Fruit fly (Drosophila melanogaster) whole organism, wandering third instar larva: ENCODE data around the gene AsnS.

Source experiments
- Abd-B ChIP-seq: fragments of >200 bp; optimal IDR thresholded peaks from 2 replicates; lab custom pipeline; 2017; ENCODE audit warnings: missing biosample characterization, missing genetic modification characterization
- CG32264 ChIP-seq: fragments of 200-800 bp; sonication (Bioruptor generic); optimal IDR thresholded peaks from 2 replicates; lab custom pipeline; 2016; ENCODE audit warnings: missing biosample characterization, missing genetic modification characterization
- CG9705 ChIP-seq: fragments of 200-800 bp; sonication (Bioruptor generic); optimal IDR thresholded peaks from 2 replicates; lab custom pipeline; 2018; ENCODE audit warnings: missing biosample characterization, mild to moderate bottlenecking, missing genetic modification characterization
- CrebA ChIP-seq: fragments of 200-800 bp; sonication (Bioruptor generic); optimal IDR thresholded peaks from 2 replicates; lab custom pipeline; 2016; ENCODE audit warnings: missing biosample characterization, mild to moderate bottlenecking, missing genetic modification characterization, borderline replicate concordance
- Dfd ChIP-seq: fragments of >200 bp; optimal IDR thresholded peaks from 2 replicates; lab custom pipeline; 2017; ENCODE audit warnings: missing biosample characterization, missing genetic modification characterization
- Dif ChIP-seq: fragments of 200-275, 200-300 bp; sonication (Bioruptor generic); optimal IDR thresholded peaks from 2 replicates; lab custom pipeline; 2018; ENCODE audit warnings: missing biosample characterization, missing genetic modification characterization; ENCODE audit not compliant: partially characterized antibody
- GATAd ChIP-seq: sonication (Bioruptor generic); optimal IDR thresholded peaks from 2 replicates; lab custom pipeline; 2016; ENCODE audit warnings: missing biosample characterization, missing genetic modification characterization
- HLH106 ChIP-seq: fragments of 200-800 bp; optimal IDR thresholded peaks from 3 replicates; lab custom pipeline; 2019; ENCODE audit warnings: missing biosample characterization, mild to moderate bottlenecking, missing genetic modification characterization, moderate library complexity
- Hnf4 ChIP-seq: fragments of 200-800 bp; sonication (Bioruptor generic); optimal IDR thresholded peaks from 2 replicates; lab custom pipeline; 2016; ENCODE audit warnings: missing biosample characterization, mild to moderate bottlenecking, missing genetic modification characterization
- Hr78 ChIP-seq: fragments of >200 bp; optimal IDR thresholded peaks from 2 replicates; lab custom pipeline; 2017; ENCODE audit warnings: missing biosample characterization, missing genetic modification characterization
- Jra ChIP-seq: sonication (Bioruptor generic); optimal IDR thresholded peaks from 2 replicates; lab custom pipeline; 2016; ENCODE audit warnings: missing biosample characterization, missing genetic modification characterization
- Mio ChIP-seq: sonication (Bioruptor generic); optimal IDR thresholded peaks from 2 replicates; lab custom pipeline; 2016; ENCODE audit warnings: missing biosample characterization, missing genetic modification characterization
- Myc ChIP-seq: fragments of >200 bp; optimal IDR thresholded peaks from 2 replicates; lab custom pipeline; 2017
- N ChIP-seq: fragments of >200 bp; optimal IDR thresholded peaks from 2 replicates; lab custom pipeline; 2018; ENCODE audit warnings: missing biosample characterization, missing external identifiers, missing genetic modification characterization
- OdsH ChIP-seq: fragments of 200-800 bp; sonication (Bioruptor generic); optimal IDR thresholded peaks from 2 replicates; lab custom pipeline; 2016; ENCODE audit warnings: missing biosample characterization, mild to moderate bottlenecking, missing genetic modification characterization
- Rel ChIP-seq, 2 experiments: fragments of 200-800 bp; sonication (Bioruptor generic) in 1 of 2; optimal IDR thresholded peaks; 2 replicates in 1 of 2; 3 replicates in 1 of 2; lab custom pipeline; 2016 to 2019; ENCODE audit warnings: mild to moderate bottlenecking in 2 of 2, missing biosample characterization in 2 of 2, missing genetic modification characterization in 2 of 2, moderate library complexity in 1 of 2
- Sp1 ChIP-seq: fragments of 200-800 bp; sonication (Bioruptor generic); optimal IDR thresholded peaks from 3 replicates; lab custom pipeline; 2019; ENCODE audit warnings: missing biosample characterization, mild to moderate bottlenecking, missing genetic modification characterization, moderate library complexity
- Vsx2 ChIP-seq: fragments of 200-300, 225-300 bp; sonication (Bioruptor generic); optimal IDR thresholded peaks from 2 replicates; lab custom pipeline; 2018; ENCODE audit warnings: missing biosample characterization, missing genetic modification characterization; ENCODE audit not compliant: partially characterized antibody
- br ChIP-seq: fragments of 200-800 bp; sonication (Bioruptor generic); optimal IDR thresholded peaks from 2 replicates; lab custom pipeline; 2016; ENCODE audit warnings: missing biosample characterization, missing genetic modification characterization
- brk ChIP-seq: fragments of 200-800 bp; sonication (Bioruptor generic); optimal IDR thresholded peaks from 2 replicates; lab custom pipeline; 2016; ENCODE audit warnings: missing biosample characterization, mild to moderate bottlenecking, missing genetic modification characterization
- dl ChIP-seq, 2 experiments: fragments of 175-275, 200-275 bp in 1 of 2; fragments of 200-275 bp in 1 of 2; sonication (Bioruptor generic); optimal IDR thresholded peaks; lab custom pipeline; 2018; ENCODE audit warnings: mild to moderate bottlenecking in 2 of 2, missing biosample characterization in 2 of 2, missing genetic modification characterization in 2 of 2, moderate library complexity in 2 of 2; ENCODE audit not compliant: partially characterized antibody in 2 of 2, insufficient read depth in 1 of 2
- dmrt93B ChIP-seq: fragments of 200-800 bp; sonication (Bioruptor generic); optimal IDR thresholded peaks from 2 replicates; lab custom pipeline; 2018; ENCODE audit warnings: missing biosample characterization, mild to moderate bottlenecking, missing genetic modification characterization
- dsf ChIP-seq: sonication (Bioruptor generic); optimal IDR thresholded peaks from 2 replicates; lab custom pipeline; 2016; ENCODE audit warnings: missing biosample characterization, missing genetic modification characterization, borderline replicate concordance
- ey ChIP-seq: fragments of 200-800 bp; sonication (Bioruptor generic); optimal IDR thresholded peaks from 2 replicates; lab custom pipeline; 2016; ENCODE audit warnings: missing biosample characterization, missing genetic modification characterization
- foxo ChIP-seq, 2 experiments: fragments of 200-800 bp; sonication (Bioruptor generic); optimal IDR thresholded peaks; 2 replicates in 1 of 2; 3 replicates in 1 of 2; lab custom pipeline; 2016 to 2017; ENCODE audit warnings: missing biosample characterization in 2 of 2, missing genetic modification characterization in 2 of 2
- fru ChIP-seq: fragments of 200-800 bp; sonication (Bioruptor generic); optimal IDR thresholded peaks from 3 replicates; lab custom pipeline; 2016; ENCODE audit warnings: missing biosample characterization, mild to moderate bottlenecking, missing genetic modification characterization
- h ChIP-seq: fragments of 200-800 bp; sonication (Bioruptor generic); optimal IDR thresholded peaks from 3 replicates; lab custom pipeline; 2016; ENCODE audit warnings: missing biosample characterization, mild to moderate bottlenecking, missing genetic modification characterization
- jim ChIP-seq: fragments of 175-275, 200-325 bp; sonication (Bioruptor generic); optimal IDR thresholded peaks from 2 replicates; lab custom pipeline; 2016; ENCODE audit warnings: missing biosample characterization, mild to moderate bottlenecking, missing genetic modification characterization
- lola ChIP-seq: fragments of >200 bp; optimal IDR thresholded peaks from 2 replicates; lab custom pipeline; 2017; ENCODE audit warnings: missing biosample characterization, missing genetic modification characterization
- pan ChIP-seq: fragments of >200 bp; optimal IDR thresholded peaks from 2 replicates; lab custom pipeline; 2017
- psq ChIP-seq: fragments of 200-800 bp; sonication (Bioruptor generic); optimal IDR thresholded peaks from 3 replicates; lab custom pipeline; 2017; ENCODE audit warnings: missing biosample characterization, mild to moderate bottlenecking, missing genetic modification characterization, moderate library complexity
- sage ChIP-seq: fragments of 200-800 bp; sonication (Bioruptor generic); optimal IDR thresholded peaks from 2 replicates; lab custom pipeline; 2016; ENCODE audit warnings: missing biosample characterization, mild to moderate bottlenecking, missing genetic modification characterization
- tai ChIP-seq: sonication (Bioruptor generic); optimal IDR thresholded peaks from 2 replicates; lab custom pipeline; 2016; ENCODE audit warnings: missing biosample characterization, missing genetic modification characterization
- usp ChIP-seq: fragments of >200 bp; optimal IDR thresholded peaks from 2 replicates; lab custom pipeline; 2017; ENCODE audit warnings: missing biosample characterization, missing genetic modification characterization
- woc ChIP-seq: sonication (Bioruptor generic); optimal IDR thresholded peaks from 2 replicates; lab custom pipeline; 2016; ENCODE audit warnings: missing biosample characterization, mild to moderate bottlenecking, missing genetic modification characterization

The AsnS gene

dm6 chr3L:21174962-21175361 is 2.0 kb downstream of the AsnS start:
- no peak for TF ChIP-seq h (GFP tag; lab: Kevin White, UChicago)
- TF ChIP-seq foxo (GFP tag; optimal IDR thresholded peaks at IDR 0.05; lab: Kevin White, UChicago) = no peak
- TF ChIP-seq br = no peak
- TF ChIP-seq Sp1 (GFP tag; lab: Kevin White, UChicago) = no peak
- TF ChIP-seq OdsH = no peak
- TF ChIP-seq usp = no peak
- TF ChIP-seq jim (GFP tag; lab: Kevin White, UChicago) = no peak
- no peak for TF ChIP-seq Rel (GFP tag; optimal IDR thresholded peaks at IDR 0.05; lab: Kevin White, UChicago)
- no peak for TF ChIP-seq Rel (tag; optimal IDR thresholded peaks at IDR 0.05; lab: Kevin White, UChicago)
- no peak for TF ChIP-seq woc
- TF ChIP-seq lola (GFP tag; lab: Kevin White, UChicago) = no peak
- TF ChIP-seq pan = no peak
- no peak for TF ChIP-seq fru
- no peak for TF ChIP-seq Abd-B (GFP tag; lab: Kevin White, UChicago)
- no peak for TF ChIP-seq sage (GFP tag; lab: Kevin White, UChicago)
- TF ChIP-seq Jra = no peak
- no peak for TF ChIP-seq Mio (GFP tag; lab: Kevin White, UChicago)
- TF ChIP-seq Myc (lab: Kevin White, UChicago) = no peak
- no peak for TF ChIP-seq N (GFP tag; lab: Kevin White, UChicago)
- TF ChIP-seq GATAd (GFP tag; lab: Kevin White, UChicago) = no peak

dm6 chr3L:21175531-21176271 is 2.8 kb downstream of the AsnS start:
- peak; percentile 5 for TF ChIP-seq Sp1 (GFP tag; lab: Kevin White, UChicago)
- no peak for TF ChIP-seq woc
- no peak for TF ChIP-seq N (GFP tag; lab: Kevin White, UChicago)
- TF ChIP-seq br = peak; percentile 17
- TF ChIP-seq Rel (GFP tag; optimal IDR thresholded peaks at IDR 0.05; lab: Kevin White, UChicago) = no peak
- TF ChIP-seq Rel (tag; optimal IDR thresholded peaks at IDR 0.05; lab: Kevin White, UChicago) = peak; percentile 79
- TF ChIP-seq OdsH = no peak
- no peak for TF ChIP-seq Hnf4 (GFP tag; lab: Kevin White, UChicago)
- TF ChIP-seq Dfd (GFP tag; lab: Kevin White, UChicago) = no peak
- TF ChIP-seq Dif (GFP tag; lab: Kevin White, UChicago) = no peak
- no peak for TF ChIP-seq pan
- peak; percentile 84 for TF ChIP-seq Myc (lab: Kevin White, UChicago)

dm6 chr3L:21176276-21176934 is 3.5 kb downstream of the AsnS start:
- no peak for TF ChIP-seq ey (GFP tag; lab: Kevin White, UChicago)
- no peak for TF ChIP-seq Hr78
- TF ChIP-seq HLH106 (tag; lab: Kevin White, UChicago) = no peak
- TF ChIP-seq Myc (lab: Kevin White, UChicago) = no peak
- TF ChIP-seq Vsx2 = no peak
- TF ChIP-seq Sp1 (GFP tag; lab: Kevin White, UChicago) = no peak
- no peak for TF ChIP-seq dmrt93B (GFP tag; lab: Kevin White, UChicago)
- TF ChIP-seq CG9705 (GFP tag; lab: Kevin White, UChicago) = no peak
- TF ChIP-seq Rel (GFP tag; optimal IDR thresholded peaks at IDR 0.05; lab: Kevin White, UChicago) = no peak
- no peak for TF ChIP-seq Rel (tag; optimal IDR thresholded peaks at IDR 0.05; lab: Kevin White, UChicago)

- TF ChIP-seq Mio (GFP tag; lab: Kevin White, UChicago) (no peak), CrebA (no peak), h (GFP tag; lab: Kevin White, UChicago) (peak; percentile 73), woc (peak; percentile 31), Dif (GFP tag; lab: Kevin White, UChicago) (no peak), HLH106 (tag; lab: Kevin White, UChicago) (peak; percentile 64), OdsH (peak; percentile 66), brk (peak; percentile 38), dsf (GFP tag; lab: Kevin White, UChicago) (no peak), CG9705 (GFP tag; lab: Kevin White, UChicago) (no peak), dl (GFP tag; optimal IDR thresholded peaks at IDR 0.05; lab: Kevin White, UChicago; ENCODE audit: insufficient read depth in 1 of 2, partially characterized antibody in 2 of 2) (no peak), sage (GFP tag; lab: Kevin White, UChicago) (no peak), dmrt93B (GFP tag; lab: Kevin White, UChicago) (peak; percentile 19), br (peak; percentile 47), tai (GFP tag; lab: Kevin White, UChicago) (no peak), GATAd (GFP tag; lab: Kevin White, UChicago) (no peak), Jra (no peak), jim (GFP tag; lab: Kevin White, UChicago) (no peak), psq (GFP tag; lab: Kevin White, UChicago) (no peak), pan (no peak), Abd-B (GFP tag; lab: Kevin White, UChicago) (no peak), Rel (GFP tag; optimal IDR thresholded peaks at IDR 0.05; lab: Kevin White, UChicago) (no peak), Rel (tag; optimal IDR thresholded peaks at IDR 0.05; lab: Kevin White, UChicago) (no peak), CG32264 (no peak), Myc (lab: Kevin White, UChicago) (no peak), usp (no peak), N (GFP tag; lab: Kevin White, UChicago) (no peak), Vsx2 (no peak), ey (GFP tag; lab: Kevin White, UChicago) (peak; percentile 61), Hnf4 (GFP tag; lab: Kevin White, UChicago) (no peak)
Measured at dm6 chr3L:21176935-21177581, 4.1 kb downstream of the AsnS start.
